Fruit fly (Drosophila melanogaster) S2 (cell line): ENCODE data around the gene dmrt99B.

ENCODE experiments used
- CG8478 ChIP-seq: fragments of >200 bp; optimal IDR thresholded peaks from 2 replicates; lab custom pipeline; 2018
- CTCF ChIP-seq, 2 experiments: fragments of >200 bp; optimal IDR thresholded peaks; 2 replicates each; lab custom pipeline; 2018

DNA sequence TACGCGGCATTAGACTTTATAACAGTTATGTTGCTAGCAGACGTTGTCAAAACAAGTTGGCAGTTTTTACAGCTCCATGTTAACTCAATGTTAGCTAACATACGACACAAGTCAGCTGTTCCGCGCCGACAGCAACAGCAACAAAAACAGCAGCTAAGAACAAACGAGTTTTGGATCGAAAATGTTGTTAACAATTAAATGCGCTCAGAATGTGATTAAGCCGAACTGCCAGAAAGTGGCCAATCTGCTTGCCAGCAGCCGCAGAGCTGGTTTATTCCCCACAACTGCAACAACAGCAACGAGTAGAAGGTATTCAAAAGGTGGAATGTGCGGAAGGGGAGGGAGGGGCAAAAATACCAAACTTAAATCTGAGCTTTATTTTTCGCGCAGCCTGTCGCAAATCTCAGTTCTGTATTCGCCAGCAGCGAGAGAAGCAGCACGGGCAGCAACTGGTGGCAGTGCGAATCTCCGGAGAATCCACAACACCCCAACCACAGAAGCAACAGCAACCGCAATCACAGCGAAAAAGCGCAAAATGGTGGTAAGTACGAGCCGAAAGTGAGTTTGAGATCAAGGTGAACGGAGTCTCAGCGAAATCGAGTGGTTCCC is 30.8 kb downstream of the dmrt99B start, which contains the start of gene Pcd:
- TF ChIP-seq CG8478 (no peak), CTCF (optimal IDR thresholded peaks at IDR 0.05; lab: Kevin White, UChicago) (no peak)
